Worm (Caenorhabditis elegans) whole organism, L1 larva: ENCODE data around the gene T11G6.4.

Source experiments
- C16A3.4 ChIP-seq: fragments of 150-350 bp; optimal IDR thresholded peaks from 2 replicates; lab custom pipeline; 2014; ENCODE audit warnings: missing biosample characterization, missing genetic modification characterization
- F16B12.6 ChIP-seq: fragments of 150-350 bp; optimal IDR thresholded peaks from 2 replicates; lab custom pipeline; 2014; ENCODE audit warnings: missing biosample characterization, missing genetic modification characterization
- alr-1 ChIP-seq: fragments of 200-800 bp; sonication (Bioruptor generic); optimal IDR thresholded peaks from 2 replicates; lab custom pipeline; 2018; ENCODE audit warnings: borderline replicate concordance, mild to moderate bottlenecking, missing genetic modification characterization, missing compliant biosample characterization
- aly-2 ChIP-seq: fragments of 150-350 bp; optimal IDR thresholded peaks from 2 replicates; lab custom pipeline; 2014; ENCODE audit warnings: missing biosample characterization, missing genetic modification characterization
- blmp-1 ChIP-seq: fragments of 150-350 bp; optimal IDR thresholded peaks from 2 replicates; lab custom pipeline; 2014; ENCODE audit warnings: missing biosample characterization, missing genetic modification characterization
- ceh-82 ChIP-seq, 3 experiments: fragments of 150-350 bp in 1 of 3; sonication (generic microtip) in 2 of 3; optimal IDR thresholded peaks; 2 replicates each; lab custom pipeline; 2014 to 2017; ENCODE audit warnings: missing biosample characterization in 3 of 3, missing genetic modification characterization in 3 of 3
- ces-1 ChIP-seq: fragments of 150-350 bp; optimal IDR thresholded peaks from 2 replicates; lab custom pipeline; 2014; ENCODE audit warnings: missing biosample characterization, missing genetic modification reagents, missing genetic modification characterization
- dpl-1 ChIP-seq, 3 experiments: fragments of 150-350 bp in 2 of 3; sonication (generic microtip) in 1 of 3; optimal IDR thresholded peaks; 2 replicates each; lab custom pipeline; 2014 to 2017; ENCODE audit warnings: missing biosample characterization in 3 of 3, missing genetic modification characterization in 3 of 3, missing genetic modification reagents in 3 of 3
- dsc-1 ChIP-seq: sonication (generic microtip); optimal IDR thresholded peaks from 2 replicates; lab custom pipeline; 2016; ENCODE audit warnings: mild to moderate bottlenecking, missing genetic modification characterization, missing compliant biosample characterization
- efl-1 ChIP-seq, 4 experiments: fragments of 150-350 bp; optimal IDR thresholded peaks in 3 of 4; peaks in 1 of 4; 1 replicate in 1 of 4; 2 replicates in 3 of 4; lab custom pipeline; 2014; ENCODE audit warnings: missing biosample characterization in 2 of 4, missing genetic modification characterization in 2 of 4, missing genetic modification reagents in 2 of 4
- egl-13 ChIP-seq: sonication (generic microtip); optimal IDR thresholded peaks from 2 replicates; lab custom pipeline; 2016; ENCODE audit warnings: missing genotype, missing genetic modification reagents, missing genetic modification characterization, missing compliant biosample characterization
- elt-3 ChIP-seq, 6 experiments: fragments of 150-350 bp in 1 of 6; sonication (generic microtip); optimal IDR thresholded peaks; 2 replicates each; lab custom pipeline; 2017 to 2018; ENCODE audit warnings: missing biosample characterization in 6 of 6, missing genetic modification characterization in 6 of 6, inconsistent platforms in 1 of 6
- hlh-17 ChIP-seq: fragments of 200-800 bp; sonication (Bioruptor generic); optimal IDR thresholded peaks from 2 replicates; lab custom pipeline; 2018; ENCODE audit warnings: missing genetic modification characterization, mild to moderate bottlenecking, missing compliant biosample characterization, moderate library complexity, borderline replicate concordance
- hpl-2 ChIP-seq: fragments of 150-350 bp; optimal IDR thresholded peaks from 2 replicates; lab custom pipeline; 2014; ENCODE audit warnings: missing biosample characterization, missing genetic modification reagents, missing genetic modification characterization
- isw-1 ChIP-seq: fragments of 200-800 bp; sonication (Bioruptor generic); IDR thresholded peaks from 2 replicates; pipeline ENCODE4 v1.3.6; 2022; ENCODE audit warnings: missing genetic modification characterization, missing compliant biosample characterization
- lin-35 ChIP-seq, 2 experiments: fragments of 150-350 bp; optimal IDR thresholded peaks; 2 replicates each; lab custom pipeline; 2014; ENCODE audit warnings: missing biosample characterization in 2 of 2, missing genetic modification characterization in 2 of 2, missing genetic modification reagents in 2 of 2
- lsy-2 ChIP-seq, 2 experiments: fragments of 150-350 bp; optimal IDR thresholded peaks; 2 replicates each; lab custom pipeline; 2014; ENCODE audit warnings: missing biosample characterization in 2 of 2, missing genetic modification characterization in 2 of 2
- mdl-1 ChIP-seq, 2 experiments: fragments of 150-350 bp; optimal IDR thresholded peaks; 2 replicates each; lab custom pipeline; 2014 to 2017; ENCODE audit warnings: missing biosample characterization in 2 of 2, missing genetic modification characterization in 2 of 2, inconsistent platforms in 1 of 2
- mep-1 ChIP-seq: fragments of 150-350 bp; optimal IDR thresholded peaks from 2 replicates; lab custom pipeline; 2014; ENCODE audit warnings: missing biosample characterization, missing genetic modification characterization
- nhr-19 ChIP-seq: fragments of 200-800 bp; sonication (Bioruptor generic); conservative IDR thresholded peaks from 2 replicates; pipeline ENCODE4 v1.3.6; 2022; ENCODE audit warnings: missing genetic modification characterization, missing compliant biosample characterization
- nhr-20 ChIP-seq: sonication (generic microtip); optimal IDR thresholded peaks from 2 replicates; lab custom pipeline; 2016; ENCODE audit warnings: mild to moderate bottlenecking, missing genetic modification characterization, missing compliant biosample characterization
- nhr-237 ChIP-seq: fragments of 150-350 bp; optimal IDR thresholded peaks from 2 replicates; lab custom pipeline; 2014; ENCODE audit warnings: missing biosample characterization, missing genetic modification characterization
- nhr-47 ChIP-seq: sonication (generic microtip); optimal IDR thresholded peaks from 2 replicates; lab custom pipeline; 2016; ENCODE audit warnings: mild to moderate bottlenecking, missing genetic modification characterization, moderate library complexity, missing compliant biosample characterization
- nhr-71 ChIP-seq: sonication (generic microtip); optimal IDR thresholded peaks from 2 replicates; lab custom pipeline; 2016; ENCODE audit warnings: mild to moderate bottlenecking, missing genetic modification characterization, moderate library complexity, missing compliant biosample characterization
- nhr-76 ChIP-seq: sonication (generic microtip); optimal IDR thresholded peaks from 2 replicates; lab custom pipeline; 2017; ENCODE audit warnings: missing biosample characterization, missing genetic modification characterization
- rnt-1 ChIP-seq: sonication (generic microtip); optimal IDR thresholded peaks from 2 replicates; lab custom pipeline; 2016; ENCODE audit warnings: mild to moderate bottlenecking, missing genetic modification characterization, moderate library complexity, missing compliant biosample characterization
- skn-1 ChIP-seq: fragments of 150-350 bp; optimal IDR thresholded peaks from 2 replicates; lab custom pipeline; 2014; ENCODE audit warnings: missing biosample characterization, missing genetic modification characterization
- snpc-4 ChIP-seq: fragments of 150-350 bp; optimal IDR thresholded peaks from 2 replicates; lab custom pipeline; 2014; ENCODE audit warnings: missing biosample characterization, missing genetic modification characterization
- snu-23 ChIP-seq: sonication (generic microtip); optimal IDR thresholded peaks from 2 replicates; lab custom pipeline; 2016; ENCODE audit warnings: missing genetic modification characterization, missing compliant biosample characterization
- sup-37 ChIP-seq: fragments of 200-800 bp; sonication (Bioruptor generic); optimal IDR thresholded peaks from 2 replicates; lab custom pipeline; 2018; ENCODE audit warnings: mild to moderate bottlenecking, missing genetic modification characterization, missing compliant biosample characterization
- swsn-7 ChIP-seq: sonication (generic microtip); optimal IDR thresholded peaks from 2 replicates; lab custom pipeline; 2016; ENCODE audit warnings: missing genetic modification characterization, missing compliant biosample characterization
- tbx-2 ChIP-seq: sonication (generic microtip); optimal IDR thresholded peaks from 2 replicates; lab custom pipeline; 2016; ENCODE audit warnings: missing genetic modification characterization, missing compliant biosample characterization
- unc-130 ChIP-seq: fragments of 150-350 bp; optimal IDR thresholded peaks from 2 replicates; lab custom pipeline; 2017; ENCODE audit warnings: missing biosample characterization, missing genetic modification characterization, inconsistent platforms
- unc-30 ChIP-seq: sonication (generic microtip); optimal IDR thresholded peaks from 2 replicates; lab custom pipeline; 2017; ENCODE audit warnings: missing biosample characterization, missing genetic modification characterization
- unc-98 ChIP-seq: fragments of 200-800 bp; sonication (Bioruptor generic); IDR thresholded peaks from 2 replicates; pipeline ENCODE4 v1.3.6; 2022; ENCODE audit warnings: missing genetic modification characterization, missing compliant biosample characterization
- xbp-1 ChIP-seq: sonication (generic microtip); optimal IDR thresholded peaks from 2 replicates; lab custom pipeline; 2016; ENCODE audit warnings: missing genetic modification characterization, missing compliant biosample characterization

The T11G6.4 gene

DNA sequence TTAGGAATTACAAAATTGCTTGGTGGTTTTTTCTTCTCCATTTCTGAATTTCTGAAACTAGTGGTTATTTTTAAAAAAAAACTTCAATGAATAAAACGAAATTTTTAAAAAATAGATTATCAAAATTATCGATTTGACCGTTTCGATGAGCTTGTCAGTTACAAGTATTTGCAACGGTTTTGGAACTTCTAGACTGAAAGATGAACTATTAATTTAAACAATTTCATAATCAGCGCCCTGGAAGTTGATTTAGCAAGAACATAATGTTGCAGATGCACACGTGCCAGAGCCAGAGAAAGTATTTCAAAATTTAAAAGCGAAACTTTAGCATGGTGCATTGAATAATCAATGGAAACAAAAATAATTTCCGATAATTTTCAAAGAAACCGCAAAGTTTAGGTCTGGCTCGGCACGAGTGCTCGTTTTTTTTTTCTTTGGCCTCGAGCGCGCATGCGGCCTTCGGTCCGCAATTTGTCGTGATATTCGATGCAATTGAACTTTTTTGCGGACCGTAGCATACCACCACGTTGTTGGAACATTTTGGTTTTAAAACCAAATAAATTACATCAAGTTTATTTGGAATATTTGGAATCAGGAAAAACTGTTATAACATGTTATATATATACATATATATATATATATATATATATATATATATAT lies 8.9 kb downstream of the T11G6.4 start, which contains the start of gene T11G6.5:
Gene T11G6.5 (minus strand): TSS at position 51 of the 660 bp plus-strand sequence.
- TF ChIP-seq unc-130 (tag; lab: Kevin White, UChicago) (peak; percentile 14), skn-1 (peak; percentile 37), hlh-17 (no peak), blmp-1 (tag; lab: Kevin White, UChicago) (peak; percentile 4), sup-37 (GFP tag; lab: Kevin White, UChicago) (no peak), aly-2 (no peak), nhr-20 (peak; percentile 18), mdl-1 (tag; optimal IDR thresholded peaks at IDR 0.05; lab: Kevin White, UChicago) (peak in 1 of 2 experiments; percentile 59), lsy-2 (tag; optimal IDR thresholded peaks at IDR 0.05; lab: Kevin White, UChicago) (peak; percentile 87 to 97), tbx-2 (tag; lab: Kevin White, UChicago) (peak; percentile 4), isw-1 (GFP tag; lab: Robert Waterston, UW) (no peak), ceh-82 (tag; optimal IDR thresholded peaks at IDR 0.05; lab: Kevin White, UChicago) (peak in 1 of 3 experiments; percentile 33), mep-1 (peak; percentile 45), nhr-47 (tag; lab: Kevin White, UChicago) (peak; percentile 10), egl-13 (tag; lab: Kevin White, UChicago) (no peak), rnt-1 (peak; percentile 49), nhr-71 (tag; lab: Kevin White, UChicago) (peak; percentile 48), swsn-7 (tag; lab: Kevin White, UChicago) (peak; percentile 16), snpc-4 (tag; lab: Kevin White, UChicago) (peak; percentile 6), alr-1 (no peak), xbp-1 (tag; lab: Kevin White, UChicago) (peak; percentile 37), F16B12.6 (tag; lab: Kevin White, UChicago) (peak; percentile 81), dpl-1 (GFP tag; optimal IDR thresholded peaks at IDR 0.05; lab: Kevin White, UChicago) (peak in 2 of 3 experiments; percentile 46 to 51), dsc-1 (tag; lab: Kevin White, UChicago) (peak; percentile 3), hpl-2 (GFP tag; lab: Kevin White, UChicago) (no peak), efl-1 (optimal IDR thresholded peaks at IDR 0.05; lab: Kevin White, UChicago) (peak; percentile 39 to 52), efl-1 (GFP tag; optimal IDR thresholded peaks at IDR 0.05 in 1 of 2; lab: Kevin White, UChicago) (peak; percentile 48 to 95), snu-23 (GFP tag; lab: Kevin White, UChicago) (peak; percentile 50), lin-35 (GFP tag; optimal IDR thresholded peaks at IDR 0.05; lab: Kevin White, UChicago) (peak; percentile 3 to 65)

- no peak for TF ChIP-seq C16A3.4 (tag; lab: Kevin White, UChicago)
- no peak for TF ChIP-seq nhr-20
- TF ChIP-seq nhr-19 (GFP tag; lab: Robert Waterston, UW), result no peak
- no peak for TF ChIP-seq ces-1 (GFP tag; lab: Kevin White, UChicago)
Measured at ce11 chrIV:10842232-10842631, 9.5 kb downstream of the T11G6.4 start.

- TF ChIP-seq sup-37 (GFP tag; lab: Kevin White, UChicago) (no peak), snu-23 (GFP tag; lab: Kevin White, UChicago) (no peak), ces-1 (GFP tag; lab: Kevin White, UChicago) (no peak), unc-98 (GFP tag; lab: Robert Waterston, UW) (no peak), nhr-47 (tag; lab: Kevin White, UChicago) (no peak)
- TF ChIP-seq, all 84 proteins: peak for 0
Measured at ce11 chrIV:10832148-10832547, 19.6 kb downstream of the T11G6.4 start, which contains the start of gene best-15. best-15 (minus strand) TSS chrIV:10832248.

ce11 chrIV:10828049-10828448 lies 23.7 kb downstream of the T11G6.4 start, which contains the start of gene npax-3:
npax-3 (minus strand) TSS chrIV:10828149.
- TF ChIP-seq dpl-1 (GFP tag; optimal IDR thresholded peaks at IDR 0.05; lab: Kevin White, UChicago), result no peak
- TF ChIP-seq snpc-4 (tag; lab: Kevin White, UChicago), result no peak
- TF ChIP-seq nhr-237, result no peak
- TF ChIP-seq unc-30 (tag; lab: Kevin White, UChicago), result no peak
- no peak for TF ChIP-seq nhr-76 (tag; lab: Kevin White, UChicago)
- no peak for TF ChIP-seq elt-3 (tag; optimal IDR thresholded peaks at IDR 0.05; lab: Kevin White, UChicago)
